Worm (Caenorhabditis elegans) whole organism, L2 larva: Measurements from ENCODE around the gene EEED8.18.

ENCODE experiments used
- C34F6.9 ChIP-seq: fragments of 150-350 bp; optimal IDR thresholded peaks from 2 replicates; lab custom pipeline; 2014; ENCODE audit warnings: missing biosample characterization, missing genetic modification characterization
- R02D3.7 ChIP-seq: fragments of 150-350 bp; optimal IDR thresholded peaks from 2 replicates; lab custom pipeline; 2014; ENCODE audit warnings: missing biosample characterization, missing genetic modification characterization
- ZK546.5 ChIP-seq: sonication (generic microtip); optimal IDR thresholded peaks from 2 replicates; lab custom pipeline; 2017; ENCODE audit warnings: missing biosample characterization, missing genetic modification characterization
- alr-1 ChIP-seq: fragments of 150-350 bp; optimal IDR thresholded peaks from 2 replicates; lab custom pipeline; 2014; ENCODE audit warnings: missing biosample characterization, missing genetic modification characterization
- aly-2 ChIP-seq: fragments of 150-350 bp; optimal IDR thresholded peaks from 2 replicates; lab custom pipeline; 2014; ENCODE audit warnings: missing biosample characterization, missing genetic modification characterization
- ama-1 ChIP-seq: fragments of 150-350 bp; optimal IDR thresholded peaks from 2 replicates; lab custom pipeline; 2018; ENCODE audit warnings: inconsistent platforms
- blmp-1 ChIP-seq: sonication (generic microtip); optimal IDR thresholded peaks from 2 replicates; lab custom pipeline; 2017; ENCODE audit warnings: missing genetic modification characterization, mild to moderate bottlenecking, missing compliant biosample characterization, antibody characterized with exemption, moderate library complexity; ENCODE audit not compliant: insufficient read depth
- ceh-16 ChIP-seq: fragments of 150-350 bp; optimal IDR thresholded peaks from 2 replicates; lab custom pipeline; 2014; ENCODE audit warnings: missing biosample characterization, missing genetic modification characterization
- ceh-82 ChIP-seq: fragments of 150-350 bp; optimal IDR thresholded peaks from 2 replicates; lab custom pipeline; 2014; ENCODE audit warnings: missing biosample characterization, missing genetic modification characterization
- crh-2 ChIP-seq: sonication (generic microtip); optimal IDR thresholded peaks from 2 replicates; lab custom pipeline; 2017; ENCODE audit warnings: missing biosample characterization, missing genetic modification characterization
- dmd-4 ChIP-seq: sonication (generic microtip); optimal IDR thresholded peaks from 2 replicates; lab custom pipeline; 2017; ENCODE audit warnings: missing biosample characterization, missing genetic modification characterization
- egl-27 ChIP-seq: sonication (generic microtip); optimal IDR thresholded peaks from 3 replicates; lab custom pipeline; 2017; ENCODE audit warnings: missing biosample characterization, missing genetic modification reagents, missing genetic modification characterization
- elt-1 ChIP-seq: fragments of 150-350 bp; optimal IDR thresholded peaks from 2 replicates; lab custom pipeline; 2014; ENCODE audit warnings: missing biosample characterization, missing genetic modification characterization
- elt-3 ChIP-seq: sonication (generic microtip); optimal IDR thresholded peaks from 2 replicates; lab custom pipeline; 2017; ENCODE audit warnings: missing biosample characterization, missing genetic modification characterization
- fos-1 ChIP-seq: fragments of 150-350 bp; optimal IDR thresholded peaks from 2 replicates; lab custom pipeline; 2014; ENCODE audit warnings: missing biosample characterization, missing genetic modification characterization
- gmeb-1 ChIP-seq: fragments of 150-350 bp; optimal IDR thresholded peaks from 2 replicates; lab custom pipeline; 2014; ENCODE audit warnings: missing biosample characterization, missing genetic modification characterization
- lin-11 ChIP-seq: fragments of 150-350 bp; sonication (generic microtip); optimal IDR thresholded peaks from 2 replicates; lab custom pipeline; 2014; ENCODE audit warnings: missing biosample characterization, missing genetic modification characterization, inconsistent platforms, mixed read lengths
- lin-13 ChIP-seq: fragments of 150-350 bp; optimal IDR thresholded peaks from 2 replicates; lab custom pipeline; 2014; ENCODE audit warnings: missing biosample characterization, missing genetic modification reagents, missing genetic modification characterization
- lin-39 ChIP-seq: fragments of 150-350 bp; optimal IDR thresholded peaks from 2 replicates; lab custom pipeline; 2014; ENCODE audit warnings: missing biosample characterization, missing genetic modification reagents, missing genetic modification characterization
- lsy-2 ChIP-seq, 2 experiments: fragments of 150-350 bp in 1 of 2; sonication (generic microtip) in 1 of 2; optimal IDR thresholded peaks; 2 replicates each; lab custom pipeline; 2014 to 2017; ENCODE audit warnings: missing biosample characterization in 2 of 2, missing genetic modification characterization in 2 of 2
- mab-5 ChIP-seq: fragments of 150-350 bp; optimal IDR thresholded peaks from 2 replicates; lab custom pipeline; 2014; ENCODE audit warnings: missing biosample characterization, missing genetic modification characterization
- mbf-1 ChIP-seq: sonication (generic microtip); optimal IDR thresholded peaks from 2 replicates; lab custom pipeline; 2017; ENCODE audit warnings: missing biosample characterization, missing genetic modification characterization
- nhr-10 ChIP-seq: sonication (generic microtip); optimal IDR thresholded peaks from 2 replicates; lab custom pipeline; 2017; ENCODE audit warnings: missing biosample characterization, missing genetic modification characterization
- nhr-129 ChIP-seq: fragments of 150-350 bp; optimal IDR thresholded peaks from 2 replicates; lab custom pipeline; 2014; ENCODE audit warnings: missing biosample characterization, missing genetic modification characterization
- nhr-21 ChIP-seq: fragments of 150-350 bp; optimal IDR thresholded peaks from 2 replicates; lab custom pipeline; 2014; ENCODE audit warnings: missing biosample characterization, missing genetic modification characterization
- nhr-23 ChIP-seq: fragments of 150-350 bp; optimal IDR thresholded peaks from 2 replicates; lab custom pipeline; 2014; ENCODE audit warnings: missing biosample characterization, missing genetic modification reagents, missing genetic modification characterization
- nhr-237 ChIP-seq: fragments of 150-350 bp; optimal IDR thresholded peaks from 2 replicates; lab custom pipeline; 2014; ENCODE audit warnings: missing biosample characterization, missing genetic modification characterization
- nhr-25 ChIP-seq: fragments of 150-350 bp; sonication (generic microtip); optimal IDR thresholded peaks from 3 replicates; lab custom pipeline; 2014; ENCODE audit warnings: missing biosample characterization, missing genetic modification characterization
- nhr-6 ChIP-seq: fragments of 150-350 bp; optimal IDR thresholded peaks from 2 replicates; lab custom pipeline; 2014; ENCODE audit warnings: missing biosample characterization, missing genetic modification characterization
- nhr-77 ChIP-seq: fragments of 150-350 bp; optimal IDR thresholded peaks from 2 replicates; lab custom pipeline; 2014; ENCODE audit warnings: missing biosample characterization, missing genetic modification characterization
- sem-4 ChIP-seq: fragments of 150-350 bp; optimal IDR thresholded peaks from 2 replicates; lab custom pipeline; 2014; ENCODE audit warnings: missing biosample characterization, missing genetic modification reagents, missing genetic modification characterization
- skn-1 ChIP-seq: sonication (generic microtip); optimal IDR thresholded peaks from 2 replicates; lab custom pipeline; 2017; ENCODE audit warnings: missing biosample characterization, missing genetic modification characterization
- sma-3 ChIP-seq: sonication (generic microtip); optimal IDR thresholded peaks from 2 replicates; lab custom pipeline; 2016; ENCODE audit warnings: missing genetic modification reagents, missing genetic modification characterization, missing compliant biosample characterization
- sma-9 ChIP-seq, 2 experiments: fragments of 150-350 bp in 1 of 2; sonication (generic microtip) in 1 of 2; optimal IDR thresholded peaks; 2 replicates each; lab custom pipeline; 2014 to 2016; ENCODE audit warnings: missing genetic modification characterization in 2 of 2, mild to moderate bottlenecking in 1 of 2, missing biosample characterization in 1 of 2, missing compliant biosample characterization in 1 of 2, missing genetic modification reagents in 1 of 2, moderate library complexity in 1 of 2
- snpc-4 ChIP-seq: fragments of 150-350 bp; optimal IDR thresholded peaks from 2 replicates; lab custom pipeline; 2014; ENCODE audit warnings: missing biosample characterization, missing genetic modification characterization
- unc-39 ChIP-seq: fragments of 150-350 bp; optimal IDR thresholded peaks from 2 replicates; lab custom pipeline; 2014; ENCODE audit warnings: missing biosample characterization, missing genetic modification characterization
- unc-55 ChIP-seq: fragments of 150-350 bp; sonication (generic microtip); optimal IDR thresholded peaks from 3 replicates; lab custom pipeline; 2014; ENCODE audit warnings: missing biosample characterization, missing genetic modification reagents, missing genetic modification characterization
- unc-62 ChIP-seq: fragments of 150-350 bp; optimal IDR thresholded peaks from 2 replicates; lab custom pipeline; 2014; ENCODE audit warnings: missing biosample characterization, missing genetic modification reagents, missing genetic modification characterization
- zag-1 ChIP-seq: fragments of 150-350 bp; optimal IDR thresholded peaks from 2 replicates; lab custom pipeline; 2014; ENCODE audit warnings: missing biosample characterization, missing genetic modification characterization
- ztf-11 ChIP-seq: sonication (generic microtip); optimal IDR thresholded peaks from 2 replicates; lab custom pipeline; 2017; ENCODE audit warnings: missing biosample characterization, missing genetic modification characterization
- ztf-4 ChIP-seq: fragments of 150-350 bp; optimal IDR thresholded peaks from 2 replicates; lab custom pipeline; 2014; ENCODE audit warnings: missing biosample characterization, missing genetic modification characterization

The EEED8.18 gene

DNA sequence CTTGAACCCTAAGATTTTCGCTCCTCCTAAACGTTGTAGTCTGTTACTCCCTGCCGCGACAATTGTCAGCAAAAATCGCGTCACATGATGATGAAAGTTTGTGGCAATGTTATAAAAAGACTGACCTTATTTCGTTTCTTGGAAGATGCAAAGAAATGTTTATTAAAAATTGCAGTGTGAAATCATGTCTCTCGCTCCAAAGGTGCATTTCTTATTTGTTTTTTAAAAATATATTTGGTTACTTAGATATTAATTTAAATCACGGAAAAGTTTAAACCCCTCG is 34.2 kb downstream of the EEED8.18 start:
- TF ChIP-seq nhr-10 (tag; lab: Kevin White, UChicago) (no peak), fos-1 (peak; percentile 8), elt-3 (tag; lab: Kevin White, UChicago) (no peak), nhr-129 (tag; lab: Kevin White, UChicago) (peak; percentile 49), crh-2 (peak; percentile 28), nhr-25 (tag; lab: Kevin White, UChicago) (peak; percentile 5), sma-9 (GFP tag; optimal IDR thresholded peaks at IDR 0.05; lab: Kevin White, UChicago) (peak; percentile 33), sma-9 (tag; optimal IDR thresholded peaks at IDR 0.05; lab: Kevin White, UChicago) (no peak)
- TF ChIP-seq, all 48 proteins: peak for 5

DNA sequence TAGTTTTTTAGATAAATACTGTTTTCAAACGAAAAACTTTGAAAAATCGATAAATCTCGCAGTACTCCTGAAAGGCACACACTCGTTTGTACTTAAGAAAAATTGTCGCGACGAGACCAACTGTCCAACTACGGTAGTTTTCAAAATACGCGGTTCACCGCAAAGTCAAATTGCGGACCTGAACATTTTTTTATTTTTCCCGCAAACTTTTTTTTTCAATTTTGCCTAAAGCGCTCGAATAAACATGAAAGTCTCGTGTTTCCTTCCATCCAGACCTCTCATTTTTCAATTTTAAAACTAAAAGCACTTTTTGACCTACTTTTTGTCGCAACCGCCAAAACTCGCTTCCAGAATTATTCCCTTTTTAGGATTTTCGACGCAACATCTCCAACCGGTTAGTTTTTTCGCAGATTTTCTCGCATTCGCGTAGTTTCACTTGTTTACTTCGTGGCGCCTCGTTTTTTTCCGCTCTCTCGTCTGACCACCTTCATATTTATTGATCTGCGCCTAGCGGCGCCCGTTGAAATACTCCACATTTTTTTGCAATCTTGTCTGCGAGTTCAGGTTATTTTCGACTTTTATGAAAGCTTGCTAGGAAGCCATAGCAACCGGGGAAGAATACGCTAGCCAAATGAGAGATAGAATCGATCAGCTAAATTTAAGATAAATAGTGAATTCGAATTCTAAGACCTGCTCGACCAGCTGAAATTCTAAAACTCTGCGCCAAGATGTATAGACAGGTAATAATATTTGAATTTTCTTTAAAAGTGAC is 34.8 kb downstream of the EEED8.18 start, which contains the start of gene prdx-2:
Gene prdx-2 (plus strand): TSS at position 729 of the 772 bp plus-strand sequence.
- TF ChIP-seq snpc-4 (tag; lab: Kevin White, UChicago) = no peak
- peak; percentile 16 for TF ChIP-seq lin-11 (tag; lab: Kevin White, UChicago)
- peak in 1 of 2 experiments; percentile 16 for TF ChIP-seq lsy-2 (tag; optimal IDR thresholded peaks at IDR 0.05; lab: Kevin White, UChicago)

DNA sequence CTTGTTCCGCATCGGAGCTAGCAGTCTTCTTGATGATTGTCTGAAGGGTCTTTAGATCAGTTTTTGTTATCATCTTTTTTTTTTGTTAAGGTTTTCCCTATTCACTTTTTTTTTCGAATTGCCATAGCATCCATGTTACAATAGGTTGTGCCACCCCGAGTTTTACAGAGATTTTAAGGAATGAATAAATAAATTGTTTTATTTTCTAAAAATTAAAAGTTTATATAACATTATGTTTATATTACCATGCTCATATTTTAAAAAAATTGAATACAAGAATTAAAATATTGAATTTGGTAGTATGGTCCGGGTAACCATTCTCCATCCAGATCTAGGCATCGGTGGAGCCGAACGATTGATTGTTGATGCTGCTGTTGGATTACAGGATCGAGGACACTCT is 37.4 kb downstream of the EEED8.18 start, which contains the start of gene algn-2:
Gene algn-2 (plus strand): TSS at position 301 of the 400 bp plus-strand sequence.
- TF ChIP-seq nhr-25 (tag; lab: Kevin White, UChicago) (no peak), ceh-82 (tag; lab: Kevin White, UChicago) (no peak), R02D3.7 (tag; lab: Kevin White, UChicago) (no peak), ztf-4 (tag; lab: Kevin White, UChicago) (no peak), nhr-6 (tag; lab: Kevin White, UChicago) (no peak), lin-13 (GFP tag; lab: Kevin White, UChicago) (no peak), C34F6.9 (tag; lab: Kevin White, UChicago) (no peak), ZK546.5 (tag; lab: Kevin White, UChicago) (no peak), unc-62 (GFP tag; lab: Kevin White, UChicago) (no peak), mab-5 (no peak), nhr-77 (tag; lab: Kevin White, UChicago) (no peak), skn-1 (tag; lab: Kevin White, UChicago) (no peak), mbf-1 (tag; lab: Kevin White, UChicago) (no peak), crh-2 (no peak), elt-1 (no peak), nhr-237 (tag; lab: Kevin White, UChicago) (no peak), elt-3 (tag; lab: Kevin White, UChicago) (no peak)
- TF ChIP-seq, all 48 proteins: peak for 0

DNA sequence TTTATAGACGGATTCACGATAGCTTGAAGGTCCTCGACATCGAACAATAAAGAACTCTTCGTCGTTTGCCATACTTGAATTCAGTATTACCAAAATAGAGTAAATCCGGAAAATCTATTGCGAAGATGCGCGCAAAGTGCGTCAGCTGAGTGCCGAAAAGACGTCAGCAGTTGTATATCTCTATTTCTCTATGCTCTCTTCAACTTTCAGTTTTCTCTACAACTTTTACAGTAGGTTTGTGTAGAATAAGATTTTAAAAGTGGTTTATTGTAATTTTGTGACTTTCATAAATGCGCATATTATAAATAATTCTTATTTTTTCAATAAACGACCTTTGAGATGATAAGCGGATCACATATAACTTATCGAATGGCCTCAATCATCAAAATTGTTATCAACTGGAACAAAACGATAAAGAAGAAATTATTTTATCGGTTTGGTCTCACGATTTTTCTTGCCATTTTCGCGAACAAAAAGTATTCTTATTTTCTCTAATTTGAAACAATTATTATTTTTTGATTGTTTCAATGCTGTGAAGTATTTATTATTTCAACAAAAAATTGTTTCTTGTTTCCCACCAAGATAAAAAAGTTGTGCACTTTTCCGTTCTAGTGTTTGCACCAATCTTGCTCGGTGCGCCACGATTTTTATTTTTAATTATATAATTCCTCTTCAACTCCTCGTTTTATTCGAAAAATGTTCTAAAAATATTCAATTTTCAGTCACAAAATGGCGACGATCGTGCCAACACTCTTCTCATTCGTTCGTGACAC is 38.9 kb downstream of the EEED8.18 start, which contains the start of the genes agt-2 and F09E5.3:
Gene agt-2 (minus strand): TSS at position 553 of the 773 bp plus-strand sequence.
Gene F09E5.3 (plus strand): TSS at position 723 of the 773 bp plus-strand sequence.
- TF ChIP-seq C34F6.9 (tag; lab: Kevin White, UChicago) = peak; percentile 99
- peak; percentile 74 for TF ChIP-seq zag-1
- peak; percentile 71 for TF ChIP-seq ama-1 (lab: Kevin White, UChicago)
- no peak for TF ChIP-seq ztf-11 (tag; lab: Kevin White, UChicago)
- peak; percentile 24 for TF ChIP-seq ceh-82 (tag; lab: Kevin White, UChicago)
- no peak for TF ChIP-seq elt-1
- TF ChIP-seq unc-39 (tag; lab: Kevin White, UChicago) = no peak
- TF ChIP-seq sem-4 = peak; percentile 83
- TF ChIP-seq crh-2 = peak; percentile 94
- TF ChIP-seq nhr-21 (tag; lab: Kevin White, UChicago) = peak; percentile 86
- peak; percentile 90 for TF ChIP-seq nhr-129 (tag; lab: Kevin White, UChicago)
- no peak for TF ChIP-seq lin-39 (tag; lab: Kevin White, UChicago)
- peak; percentile 95 for TF ChIP-seq sma-9 (GFP tag; optimal IDR thresholded peaks at IDR 0.05; lab: Kevin White, UChicago)
- TF ChIP-seq sma-9 (tag; optimal IDR thresholded peaks at IDR 0.05; lab: Kevin White, UChicago) = no peak
- peak; percentile 96 for TF ChIP-seq nhr-25 (tag; lab: Kevin White, UChicago)
- TF ChIP-seq sma-3 (GFP tag; lab: Kevin White, UChicago) = peak; percentile 89
- peak; percentile 94 for TF ChIP-seq unc-55 (GFP tag; lab: Kevin White, UChicago)
- peak; percentile 50 for TF ChIP-seq R02D3.7 (tag; lab: Kevin White, UChicago)
- TF ChIP-seq mab-5 = peak; percentile 94
- peak; percentile 86 for TF ChIP-seq ceh-16 (tag; lab: Kevin White, UChicago)
- no peak for TF ChIP-seq mbf-1 (tag; lab: Kevin White, UChicago)
- no peak for TF ChIP-seq aly-2 (tag; lab: Kevin White, UChicago)
- peak; percentile 61 for TF ChIP-seq nhr-77 (tag; lab: Kevin White, UChicago)
- peak; percentile 63 for TF ChIP-seq blmp-1
- TF ChIP-seq nhr-23 (tag; lab: Kevin White, UChicago) = no peak
- no peak for TF ChIP-seq unc-62 (GFP tag; lab: Kevin White, UChicago)
- TF ChIP-seq gmeb-1 = peak; percentile 92
- TF ChIP-seq ZK546.5 (tag; lab: Kevin White, UChicago) = peak; percentile 43
- peak; percentile 81 for TF ChIP-seq egl-27 (tag; lab: Kevin White, UChicago)
- peak; percentile 37 for TF ChIP-seq nhr-10 (tag; lab: Kevin White, UChicago)
- no peak for TF ChIP-seq alr-1 (tag; lab: Kevin White, UChicago)
- TF ChIP-seq dmd-4 (tag; lab: Kevin White, UChicago) = no peak
- no peak for TF ChIP-seq elt-3 (tag; lab: Kevin White, UChicago)
- TF ChIP-seq lin-13 (GFP tag; lab: Kevin White, UChicago) = peak; percentile 92
- TF ChIP-seq nhr-237 (tag; lab: Kevin White, UChicago) = peak; percentile 11
- peak; percentile 92 for TF ChIP-seq fos-1
